Worm (Caenorhabditis elegans) whole organism, young adult: ENCODE measurements around the gene C56C10.6.

ENCODE experiments used
- B0019.2 ChIP-seq: fragments of 200-800 bp; sonication (Bioruptor generic); conservative IDR thresholded peaks from 2 replicates; pipeline ENCODE4 v1.3.6; 2022; ENCODE audit warnings: missing genetic modification reagents, missing genetic modification characterization, missing compliant biosample characterization
- B0261.1 ChIP-seq: sonication (generic microtip); optimal IDR thresholded peaks from 2 replicates; lab custom pipeline; 2016; ENCODE audit warnings: mild to moderate bottlenecking, missing genetic modification characterization, moderate library complexity, missing compliant biosample characterization
- B0336.3 ChIP-seq: fragments of 200-800 bp; sonication (Bioruptor generic); IDR thresholded peaks from 2 replicates; pipeline ENCODE4 v1.3.6; 2022; ENCODE audit warnings: missing genetic modification characterization, missing compliant biosample characterization
- F23B12.7 ChIP-seq: sonication (generic microtip); optimal IDR thresholded peaks from 2 replicates; lab custom pipeline; 2017; ENCODE audit warnings: missing genetic modification characterization, mild to moderate bottlenecking, missing compliant biosample characterization, antibody characterized with exemption, moderate library complexity; ENCODE audit not compliant: insufficient read depth
- F39B2.1 ChIP-seq: fragments of 200-800 bp; sonication (Bioruptor generic); IDR thresholded peaks from 2 replicates; pipeline ENCODE4 v1.3.6; 2022; ENCODE audit warnings: missing genetic modification reagents, missing genetic modification characterization, missing compliant biosample characterization
- F49E8.2 ChIP-seq: sonication (generic microtip); optimal IDR thresholded peaks from 3 replicates; lab custom pipeline; 2017; ENCODE audit warnings: missing genetic modification characterization, mild to moderate bottlenecking, missing compliant biosample characterization, antibody characterized with exemption, moderate library complexity; ENCODE audit not compliant: insufficient read depth
- T07F8.4 ChIP-seq: sonication (generic microtip); optimal IDR thresholded peaks from 2 replicates; lab custom pipeline; 2016; ENCODE audit warnings: mild to moderate bottlenecking, missing genetic modification characterization, moderate library complexity, missing compliant biosample characterization
- Y67H2A.10 ChIP-seq: fragments of 200-800 bp; sonication (Bioruptor generic); conservative IDR thresholded peaks from 2 replicates; pipeline ENCODE4 v1.3.6; 2022; ENCODE audit warnings: missing genetic modification reagents, missing genetic modification characterization, missing compliant biosample characterization
- aptf-2 ChIP-seq: fragments of 200-800 bp; sonication (Bioruptor generic); conservative IDR thresholded peaks from 2 replicates; pipeline ENCODE4 v1.3.6; 2022; ENCODE audit warnings: missing genetic modification reagents, missing genetic modification characterization, missing compliant biosample characterization
- atf-7 ChIP-seq: sonication (generic microtip); optimal IDR thresholded peaks from 2 replicates; lab custom pipeline; 2017; ENCODE audit warnings: mild to moderate bottlenecking, missing genetic modification characterization, missing compliant biosample characterization
- athp-1 ChIP-seq: sonication (generic microtip); optimal IDR thresholded peaks from 2 replicates; lab custom pipeline; 2017; ENCODE audit warnings: mild to moderate bottlenecking, missing genetic modification characterization, missing compliant biosample characterization
- attf-3 ChIP-seq: fragments of 200-800 bp; sonication (Bioruptor generic); conservative IDR thresholded peaks from 2 replicates; pipeline ENCODE4 v1.3.6; 2022; ENCODE audit warnings: missing genetic modification reagents, missing genetic modification characterization, missing compliant biosample characterization
- attf-6 ChIP-seq: fragments of 200-800 bp; sonication (Bioruptor generic); IDR thresholded peaks from 2 replicates; pipeline ENCODE4 v1.3.6; 2022; ENCODE audit warnings: missing genetic modification reagents, missing genetic modification characterization, missing compliant biosample characterization
- ccch-3 ChIP-seq: fragments of 200-800 bp; sonication (Bioruptor generic); optimal IDR thresholded peaks from 2 replicates; lab custom pipeline; 2018; ENCODE audit warnings: mild to moderate bottlenecking, missing genetic modification characterization, missing compliant biosample characterization
- cebp-1 ChIP-seq, 2 experiments: fragments of 200-800 bp in 1 of 2; sonication (Bioruptor generic) in 1 of 2; sonication (generic microtip) in 1 of 2; IDR thresholded peaks in 1 of 2; optimal IDR thresholded peaks in 1 of 2; 2 replicates each; pipeline versions ENCODE4 v1.3.6 to Lab custom; 2017 to 2022; ENCODE audit warnings: missing compliant biosample characterization in 2 of 2, missing genetic modification characterization in 2 of 2, mild to moderate bottlenecking in 1 of 2, missing genetic modification reagents in 1 of 2, moderate library complexity in 1 of 2
- ceh-58 ChIP-seq: fragments of 200-800 bp; sonication (Bioruptor generic); IDR thresholded peaks from 2 replicates; pipeline ENCODE4 v1.3.6; 2022; ENCODE audit warnings: missing genetic modification characterization, missing compliant biosample characterization
- chd-7 ChIP-seq: sonication (generic microtip); optimal IDR thresholded peaks from 2 replicates; lab custom pipeline; 2016; ENCODE audit warnings: mild to moderate bottlenecking, missing genetic modification characterization, moderate library complexity, missing compliant biosample characterization
- die-1 ChIP-seq: sonication (generic microtip); optimal IDR thresholded peaks from 2 replicates; lab custom pipeline; 2016; ENCODE audit warnings: missing genotype, mild to moderate bottlenecking, missing genetic modification characterization, missing compliant biosample characterization
- efl-1 ChIP-seq: fragments of 150-350 bp; optimal IDR thresholded peaks from 2 replicates; lab custom pipeline; 2014; ENCODE audit warnings: missing biosample characterization, missing genetic modification reagents, missing genetic modification characterization
- ets-4 ChIP-seq: fragments of 200-800 bp; sonication (Bioruptor generic); optimal IDR thresholded peaks from 2 replicates; lab custom pipeline; 2018; ENCODE audit warnings: mild to moderate bottlenecking, missing genetic modification characterization, missing compliant biosample characterization
- fkh-3 ChIP-seq: sonication (generic microtip); optimal IDR thresholded peaks from 2 replicates; lab custom pipeline; 2016; ENCODE audit warnings: mild to moderate bottlenecking, missing genetic modification characterization, missing compliant biosample characterization
- lag-1 ChIP-seq: fragments of 200-800 bp; sonication (Bioruptor generic); IDR thresholded peaks from 2 replicates; pipeline ENCODE4 v1.3.6; 2022; ENCODE audit warnings: missing genetic modification reagents, missing genetic modification characterization, missing compliant biosample characterization
- lin-26 ChIP-seq: fragments of 200-800 bp; sonication (Bioruptor generic); IDR thresholded peaks from 2 replicates; pipeline ENCODE4 v1.3.6; 2022; ENCODE audit warnings: missing genetic modification reagents, missing genetic modification characterization, missing compliant biosample characterization
- lir-1 ChIP-seq: fragments of 200-800 bp; sonication (Bioruptor generic); conservative IDR thresholded peaks from 2 replicates; pipeline ENCODE4 v1.3.6; 2022; ENCODE audit warnings: missing genetic modification reagents, missing genetic modification characterization, missing compliant biosample characterization
- lsl-1 ChIP-seq: fragments of 200-800 bp; sonication (Bioruptor generic); optimal IDR thresholded peaks from 2 replicates; lab custom pipeline; 2018; ENCODE audit warnings: mild to moderate bottlenecking, missing genetic modification characterization, moderate library complexity, missing compliant biosample characterization
- madf-10 ChIP-seq: sonication (generic microtip); optimal IDR thresholded peaks from 2 replicates; lab custom pipeline; 2016; ENCODE audit warnings: mild to moderate bottlenecking, missing genetic modification characterization, missing compliant biosample characterization
- madf-3 ChIP-seq: fragments of 200-800 bp; sonication (Bioruptor generic); IDR thresholded peaks from 2 replicates; pipeline ENCODE4 v1.3.6; 2022; ENCODE audit warnings: missing genetic modification reagents, missing genetic modification characterization, missing compliant biosample characterization
- madf-6 ChIP-seq: fragments of 200-800 bp; sonication (Bioruptor generic); IDR thresholded peaks from 2 replicates; pipeline ENCODE4 v1.3.6; 2022; ENCODE audit warnings: missing genetic modification reagents, missing genetic modification characterization, missing compliant biosample characterization
- nfyb-1 ChIP-seq: fragments of 200-800 bp; sonication (Bioruptor generic); IDR thresholded peaks from 2 replicates; pipeline ENCODE4 v1.3.6; 2022; ENCODE audit warnings: missing genetic modification reagents, missing genetic modification characterization, missing compliant biosample characterization
- pha-4 ChIP-seq: fragments of 150-350 bp; sonication (generic microtip); optimal IDR thresholded peaks from 2 replicates; lab custom pipeline; 2014; ENCODE audit warnings: missing biosample characterization, missing genetic modification reagents, missing genetic modification characterization
- rcor-1 ChIP-seq: fragments of 200-800 bp; sonication (Bioruptor generic); IDR thresholded peaks from 2 replicates; pipeline ENCODE4 v1.3.6; 2022; ENCODE audit warnings: missing genetic modification reagents, missing genetic modification characterization, missing compliant biosample characterization
- rec-8 ChIP-seq, 2 experiments: sonication (generic microtip); optimal IDR thresholded peaks; 2 replicates each; lab custom pipeline; 2016; ENCODE audit warnings: mild to moderate bottlenecking in 2 of 2, missing genetic modification characterization in 2 of 2, missing genetic modification reagents in 2 of 2, missing genotype in 2 of 2, missing biosample characterization in 1 of 2, missing compliant biosample characterization in 1 of 2, moderate library complexity in 1 of 2
- repo-1 ChIP-seq: sonication (generic microtip); optimal IDR thresholded peaks from 2 replicates; lab custom pipeline; 2017; ENCODE audit warnings: mild to moderate bottlenecking, missing genetic modification characterization, missing compliant biosample characterization
- snpc-3.4 ChIP-seq: sonication (generic microtip); optimal IDR thresholded peaks from 2 replicates; lab custom pipeline; 2017; ENCODE audit warnings: missing genetic modification characterization, mild to moderate bottlenecking, missing compliant biosample characterization, antibody characterized with exemption, moderate library complexity, missing genotype, missing genetic modification reagents
- snpc-4 ChIP-seq, 5 experiments: fragments of 150-350 bp in 1 of 5; sonication (generic microtip) in 4 of 5; optimal IDR thresholded peaks; 2 replicates each; lab custom pipeline; 2014 to 2018; ENCODE audit warnings: missing genetic modification characterization in 5 of 5, missing biosample characterization in 3 of 5, antibody characterized with exemption in 2 of 5, mild to moderate bottlenecking in 2 of 5, missing compliant biosample characterization in 2 of 5, missing genotype in 2 of 5, moderate library complexity in 2 of 5, missing genetic modification reagents in 1 of 5
- somi-1 ChIP-seq: fragments of 200-800 bp; sonication (Bioruptor generic); optimal IDR thresholded peaks from 2 replicates; lab custom pipeline; 2018; ENCODE audit warnings: mild to moderate bottlenecking, missing genetic modification characterization, missing compliant biosample characterization
- sptf-2 ChIP-seq: fragments of 200-800 bp; sonication (Bioruptor generic); optimal IDR thresholded peaks from 2 replicates; lab custom pipeline; 2018; ENCODE audit warnings: mild to moderate bottlenecking, missing genetic modification characterization, missing compliant biosample characterization
- zim-3 ChIP-seq: sonication (generic microtip); optimal IDR thresholded peaks from 2 replicates; lab custom pipeline; 2017; ENCODE audit warnings: mild to moderate bottlenecking, missing genetic modification characterization, moderate library complexity, missing compliant biosample characterization
- ztf-22 ChIP-seq: fragments of 200-800 bp; sonication (Bioruptor generic); optimal IDR thresholded peaks from 2 replicates; lab custom pipeline; 2018; ENCODE audit warnings: mild to moderate bottlenecking, missing genetic modification characterization, moderate library complexity, missing compliant biosample characterization
- ztf-26 ChIP-seq: sonication (generic microtip); optimal IDR thresholded peaks from 2 replicates; lab custom pipeline; 2017; ENCODE audit warnings: missing genetic modification characterization, missing compliant biosample characterization

C56C10.6 gene

ce11 chrII:6573677-6574076 lies 7.5 kb downstream of the C56C10.6 start, which contains the start of gene sra-28:
Gene sra-28 (minus strand): TSS chrII:6573777.
- no peak for TF ChIP-seq B0336.3 (GFP tag; lab: Robert Waterston, UW)
- TF ChIP-seq ccch-3 (GFP tag; lab: Kevin White, UChicago) = no peak
- no peak for TF ChIP-seq die-1 (tag; lab: Kevin White, UChicago)
- TF ChIP-seq ztf-22 (GFP tag; lab: Kevin White, UChicago) = no peak
- TF ChIP-seq ceh-58 (GFP tag; lab: Robert Waterston, UW) = no peak
- TF ChIP-seq ets-4 (GFP tag; lab: Kevin White, UChicago) = no peak
- TF ChIP-seq lin-26 (GFP tag; lab: Robert Waterston, UW) = no peak
- TF ChIP-seq fkh-3 = no peak
- TF ChIP-seq F39B2.1 = no peak
- TF ChIP-seq aptf-2 (GFP tag; lab: Robert Waterston, UW) = no peak
- TF ChIP-seq snpc-3.4 (tag; lab: Kevin White, UChicago) = no peak
- no peak for TF ChIP-seq lsl-1 (GFP tag; lab: Kevin White, UChicago)
- no peak for TF ChIP-seq efl-1 (GFP tag; lab: Kevin White, UChicago)

- no peak for TF ChIP-seq madf-3
- no peak for TF ChIP-seq athp-1 (tag; lab: Kevin White, UChicago)
- TF ChIP-seq cebp-1 (GFP tag; IDR thresholded peaks at IDR 0.05; lab: Robert Waterston, UW) = no peak
- TF ChIP-seq cebp-1 (tag; optimal IDR thresholded peaks at IDR 0.05; lab: Kevin White, UChicago) = no peak
- TF ChIP-seq repo-1 (tag; lab: Kevin White, UChicago) = no peak
- TF ChIP-seq, all 124 proteins: peak for 0
Measured at ce11 chrII:6568707-6569106, 12.4 kb downstream of the C56C10.6 start, which contains the start of gene sra-27. Gene sra-27 (plus strand): TSS chrII:6569007.

- TF ChIP-seq attf-6 (GFP tag; lab: Robert Waterston, UW) = no peak
- no peak for TF ChIP-seq attf-3 (GFP tag; lab: Robert Waterston, UW)
- TF ChIP-seq atf-7 (tag; lab: Kevin White, UChicago) = no peak
- no peak for TF ChIP-seq somi-1 (GFP tag; lab: Kevin White, UChicago)
- TF ChIP-seq pha-4 = no peak
- TF ChIP-seq lag-1 (GFP tag; lab: Robert Waterston, UW) = no peak
- TF ChIP-seq snpc-4 (GFP tag; optimal IDR thresholded peaks at IDR 0.05; lab: Kevin White, UChicago) = no peak
- TF ChIP-seq snpc-4 (tag; optimal IDR thresholded peaks at IDR 0.05; lab: Kevin White, UChicago) = no peak
- no peak for TF ChIP-seq Y67H2A.10 (GFP tag; lab: Robert Waterston, UW)
- TF ChIP-seq sptf-2 (GFP tag; lab: Kevin White, UChicago) = no peak
- TF ChIP-seq chd-7 (tag; lab: Kevin White, UChicago) = no peak
- no peak for TF ChIP-seq B0019.2 (GFP tag; lab: Robert Waterston, UW)
- TF ChIP-seq rcor-1 (GFP tag; lab: Robert Waterston, UW) = no peak
Measured at ce11 chrII:6566628-6567180, 14.4 kb downstream of the C56C10.6 start, which contains the start of the genes F18C5.5 and F18C5.9. Gene F18C5.5 (minus strand): TSS chrII:6566728. Gene F18C5.9 (plus strand): TSS chrII:6567130.

ce11 chrII:6565077-6565476 lies 16.1 kb downstream of the C56C10.6 start, which contains the start of gene mpz-3:
Gene mpz-3 (minus strand): TSS chrII:6565396.
- TF ChIP-seq F49E8.2 (peak; percentile 66), madf-10 (tag; lab: Kevin White, UChicago) (peak; percentile 35), rec-8 (tag; optimal IDR thresholded peaks at IDR 0.05; lab: Kevin White, UChicago) (peak in 1 of 2 experiments; percentile 63), snpc-4 (GFP tag; optimal IDR thresholded peaks at IDR 0.05; lab: Kevin White, UChicago) (peak; percentile 27), snpc-4 (tag; optimal IDR thresholded peaks at IDR 0.05; lab: Kevin White, UChicago) (no peak), B0261.1 (peak; percentile 84), ztf-26 (tag; lab: Kevin White, UChicago) (peak; percentile 9), lir-1 (GFP tag; lab: Robert Waterston, UW) (0 out of 2 replicates have a peak, but pooled peaks have one; percentile 14), aptf-2 (GFP tag; lab: Robert Waterston, UW) (peak; percentile 58; the same call in 1 of the 2 replicates), nfyb-1 (no peak), F23B12.7 (tag; lab: Kevin White, UChicago) (peak; percentile 69), madf-6 (GFP tag; lab: Robert Waterston, UW) (no peak), T07F8.4 (tag; lab: Kevin White, UChicago) (peak; percentile 10), lin-26 (GFP tag; lab: Robert Waterston, UW) (peak; percentile 85), ets-4 (GFP tag; lab: Kevin White, UChicago) (no peak), zim-3 (tag; lab: Kevin White, UChicago) (no peak)
